Fruit fly (Drosophila melanogaster) S2 (cell line): ENCODE results near the gene CG31515.

Experiments
- CG8478 ChIP-seq: fragments of >200 bp; optimal IDR thresholded peaks from 2 replicates; lab custom pipeline; 2018
- CTCF ChIP-seq, 2 experiments: fragments of >200 bp; optimal IDR thresholded peaks; 2 replicates each; lab custom pipeline; 2018

Gene CG31515

DNA sequence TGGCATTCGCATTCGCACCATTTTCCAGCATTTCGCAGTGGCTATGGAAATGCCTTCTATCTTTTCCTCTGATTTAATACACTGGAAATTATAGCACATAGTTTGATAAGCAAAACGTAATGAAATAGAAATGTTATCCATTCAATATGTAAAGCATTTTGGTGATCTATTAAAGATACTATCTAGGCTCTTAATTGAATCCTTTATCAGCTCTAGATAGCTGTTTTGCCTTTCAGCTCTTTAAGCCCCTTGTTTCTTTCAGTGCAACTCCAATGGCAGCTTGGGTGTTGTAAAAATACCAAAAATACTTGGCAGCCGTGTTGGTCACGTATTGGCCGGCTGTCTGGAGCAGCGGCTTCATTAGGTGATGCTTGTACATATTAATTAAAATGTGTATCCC, 23.7 kb downstream of the CG31515 start:
- TF ChIP-seq CG8478 (lab: Kevin White, UChicago): no peak

DNA sequence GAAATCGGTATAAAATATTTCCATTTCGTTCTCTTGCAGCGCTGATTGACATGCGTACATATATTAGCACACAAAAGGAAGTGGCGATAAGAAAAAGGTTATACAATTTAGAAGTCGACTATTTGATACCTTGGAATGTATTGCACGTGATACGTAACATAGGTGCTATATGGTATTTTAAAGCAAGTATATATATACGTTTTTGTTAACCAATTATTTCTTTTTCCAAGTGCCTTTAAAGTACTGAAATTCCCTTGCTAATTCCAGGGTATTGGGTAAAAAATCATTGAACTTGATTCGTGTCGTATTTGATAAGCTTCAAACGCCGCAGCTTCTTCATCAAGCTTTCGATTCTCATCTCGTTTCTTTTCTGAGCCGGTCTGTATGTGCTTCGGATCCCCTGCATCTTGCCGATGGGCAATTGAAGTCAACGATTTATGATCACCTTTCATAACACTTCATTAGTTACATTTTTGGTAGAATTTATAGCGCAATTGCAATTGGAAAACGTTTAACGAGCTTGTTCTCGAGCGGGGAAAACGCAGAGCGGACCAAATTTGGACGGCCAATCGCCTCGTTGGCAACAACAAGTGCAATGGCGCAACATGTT, 25.1 kb downstream of the CG31515 start, which contains the start of gene CG4408:
TSS of gene CG4408 (minus strand) at position 60 of the 610 bp plus-strand sequence.
- TF ChIP-seq CG8478 (lab: Kevin White, UChicago) (no peak), CTCF (optimal IDR thresholded peaks at IDR 0.05; lab: Kevin White, UChicago) (no peak)

DNA sequence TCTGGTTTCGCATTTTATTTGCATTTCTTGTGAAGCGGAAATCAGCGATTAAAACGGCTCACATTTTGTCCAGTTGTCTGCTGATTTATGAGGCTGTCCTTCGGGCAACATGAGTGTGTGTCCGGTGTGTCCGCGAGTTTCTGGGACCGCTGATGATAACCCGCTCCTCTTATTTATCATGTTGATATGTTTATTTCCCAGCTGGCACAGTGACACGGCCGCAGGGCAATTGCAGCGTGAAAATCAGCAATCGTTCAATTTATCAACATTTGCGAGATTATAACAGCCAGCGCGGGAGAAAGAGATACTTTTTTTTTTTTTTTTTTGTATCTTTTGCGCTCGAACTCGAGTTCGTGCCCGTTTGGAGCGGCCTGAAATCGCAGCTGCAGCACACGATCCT, 28.3 kb downstream of the CG31515 start:
- TF ChIP-seq CG8478 (lab: Kevin White, UChicago) (peak; percentile 37), CTCF (optimal IDR thresholded peaks at IDR 0.05; lab: Kevin White, UChicago) (no peak)

DNA sequence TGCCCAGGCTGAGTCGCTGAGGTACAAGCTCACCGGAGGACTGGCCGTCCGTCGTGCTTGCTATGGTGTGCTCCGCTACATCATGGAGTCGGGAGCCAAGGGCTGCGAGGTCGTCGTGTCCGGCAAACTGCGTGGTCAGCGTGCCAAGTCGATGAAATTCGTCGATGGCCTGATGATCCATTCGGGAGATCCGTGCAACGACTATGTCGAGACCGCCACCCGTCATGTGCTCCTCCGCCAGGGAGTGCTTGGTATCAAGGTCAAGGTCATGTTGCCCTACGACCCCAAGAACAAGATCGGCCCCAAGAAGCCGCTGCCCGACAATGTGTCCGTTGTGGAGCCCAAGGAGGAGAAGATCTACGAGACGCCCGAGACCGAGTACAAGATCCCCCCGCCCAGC, 29.3 kb downstream of the CG31515 start:
- no peak for TF ChIP-seq CTCF (optimal IDR thresholded peaks at IDR 0.05; lab: Kevin White, UChicago)
- no peak for TF ChIP-seq CG8478 (lab: Kevin White, UChicago)

DNA sequence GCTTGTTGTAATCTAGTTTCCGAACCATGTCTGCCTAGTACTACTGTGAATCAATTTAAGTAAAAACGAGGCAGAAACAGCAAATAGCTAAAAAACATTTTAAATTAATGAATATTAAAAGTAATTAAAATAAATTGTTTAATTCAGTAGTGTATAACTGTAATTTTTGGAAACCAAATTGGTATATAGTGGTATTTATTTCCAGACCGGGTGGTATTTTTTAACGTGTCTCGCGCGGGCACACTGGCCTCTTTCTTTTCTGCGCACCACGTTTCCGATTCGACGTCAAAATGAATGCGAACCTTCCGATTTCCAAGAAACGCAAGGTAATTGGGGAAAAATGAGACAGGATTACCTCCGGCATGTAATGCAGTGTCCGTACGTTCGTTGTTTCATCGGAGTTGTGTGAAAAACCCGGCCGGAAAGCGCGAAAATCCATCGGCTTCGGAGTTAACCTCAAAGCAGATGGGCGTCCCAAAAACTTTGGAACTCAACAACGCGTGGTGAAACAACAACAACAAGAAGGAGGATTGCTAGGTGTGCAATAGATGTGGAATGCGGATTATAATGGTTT, 30.0 kb downstream of the CG31515 start, which contains the start of gene RpS3:
TSS of gene RpS3 (plus strand) at position 248 of the 574 bp plus-strand sequence.
- TF ChIP-seq CTCF (optimal IDR thresholded peaks at IDR 0.05; lab: Kevin White, UChicago) (peak in 1 of 2 experiments; percentile 26), CG8478 (lab: Kevin White, UChicago) (no peak)

DNA sequence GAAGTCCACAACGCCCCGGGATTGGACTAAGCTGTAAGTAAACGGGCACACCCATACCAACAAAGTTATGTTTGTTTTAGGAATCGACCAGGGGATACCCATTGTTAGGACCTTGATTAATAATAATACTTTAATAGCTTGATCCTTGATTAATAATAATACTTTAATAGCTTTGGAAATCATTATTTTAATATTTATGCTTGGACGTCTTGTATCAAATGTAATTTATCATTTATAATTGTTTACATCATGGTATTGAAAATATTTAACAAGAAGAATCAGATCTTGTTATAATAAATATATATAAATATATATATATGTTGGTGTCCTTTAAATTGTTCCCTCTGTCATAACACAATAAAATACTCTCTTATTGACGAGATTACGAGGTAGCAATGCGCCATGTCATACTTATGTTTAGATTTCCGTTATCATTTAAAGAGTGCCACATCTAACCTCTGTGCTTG, 31.7 kb downstream of the CG31515 start:
- TF ChIP-seq CG8478 (lab: Kevin White, UChicago) (no peak), CTCF (optimal IDR thresholded peaks at IDR 0.05; lab: Kevin White, UChicago) (no peak)

DNA sequence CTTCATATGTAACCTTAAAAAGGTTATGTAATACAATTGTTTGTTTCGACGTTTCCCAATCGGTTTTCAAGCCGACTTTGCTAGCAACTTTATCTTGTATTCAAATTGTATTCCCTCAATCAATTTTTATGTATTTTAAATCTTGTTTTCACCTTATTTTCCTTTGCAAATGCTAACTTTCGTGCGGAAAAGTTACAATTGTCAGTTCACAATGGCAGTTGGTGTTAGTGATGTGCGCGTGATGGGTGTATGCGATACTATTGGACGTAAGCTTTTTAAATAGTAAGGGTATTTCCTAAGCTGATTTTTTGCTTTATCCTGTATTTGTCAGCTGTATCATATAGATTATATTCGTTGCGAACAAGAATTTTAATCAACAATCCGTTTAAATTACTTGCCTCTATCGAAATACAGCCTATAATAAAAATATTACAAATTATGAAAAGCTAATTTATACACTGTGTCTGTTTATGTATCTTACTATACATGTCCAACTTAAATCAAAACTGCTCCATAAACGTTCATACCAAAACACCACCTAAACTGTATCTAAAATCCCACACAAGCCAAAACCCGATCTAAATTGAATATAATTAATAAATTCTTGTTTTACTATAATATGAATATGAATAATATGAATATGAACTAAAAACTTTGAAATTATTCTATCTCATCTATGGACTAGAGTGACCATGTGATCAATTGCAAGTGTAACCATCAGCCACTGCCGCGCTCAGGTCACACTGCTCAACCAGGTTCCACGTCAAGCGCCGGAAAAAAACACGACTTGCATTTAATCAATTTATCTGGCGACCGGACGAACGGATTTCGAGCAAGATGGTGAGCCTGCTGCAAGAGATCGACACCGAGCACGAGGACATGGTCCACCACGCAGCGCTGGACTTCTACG, 32.6 kb downstream of the CG31515 start, which contains the start of the genes ATPsynCF6 and Sec13:
TSS of gene ATPsynCF6 (minus strand) at position 236 of the 910 bp plus-strand sequence.
TSS of gene Sec13 (plus strand) at position 450 of the 910 bp plus-strand sequence.
- no peak for TF ChIP-seq CG8478 (lab: Kevin White, UChicago)
- TF ChIP-seq CTCF (optimal IDR thresholded peaks at IDR 0.05; lab: Kevin White, UChicago): no peak

DNA sequence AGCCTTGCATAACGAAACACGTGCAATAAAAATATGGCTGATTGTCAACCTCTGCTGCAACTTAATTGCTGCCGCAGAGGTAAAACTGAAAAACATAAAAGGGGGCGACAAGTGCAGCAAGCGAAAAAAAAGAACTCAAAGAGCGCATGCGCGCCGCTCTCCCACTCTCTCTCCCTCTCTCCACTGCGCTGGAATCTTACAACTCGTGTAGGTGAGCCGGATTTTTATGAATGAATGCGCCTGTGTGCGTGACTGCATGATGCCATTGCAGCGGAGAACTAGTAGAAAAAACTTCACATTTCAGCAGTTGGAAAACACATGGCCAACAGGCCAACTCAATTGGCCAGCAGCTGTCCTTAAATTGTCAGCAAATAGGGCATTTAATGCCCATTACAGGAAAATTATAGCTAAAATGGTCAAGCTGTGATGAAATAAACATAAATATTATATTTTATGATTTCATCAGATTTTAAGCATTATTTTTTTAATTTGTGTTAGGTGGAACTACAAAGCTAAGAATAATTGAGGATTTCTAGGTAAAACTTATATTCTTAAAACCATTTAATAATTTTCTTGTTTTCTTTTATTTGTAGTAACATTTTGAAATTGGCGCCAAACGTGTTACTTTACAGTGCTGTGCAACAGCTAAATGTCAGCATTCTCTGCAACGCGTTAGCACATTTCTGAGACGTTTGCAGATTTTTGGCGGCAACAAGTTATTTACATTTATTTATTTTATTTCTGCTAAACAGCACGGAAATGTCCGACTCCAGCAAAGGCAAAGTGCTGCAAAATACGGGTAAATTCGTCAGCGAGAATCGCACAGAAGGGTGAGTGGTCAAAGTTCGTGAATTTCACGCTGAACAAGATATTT, 41.0 kb downstream of the CG31515 start, which contains the start of gene PolE1:
TSS of gene PolE1 (plus strand) at position 697 of the 874 bp plus-strand sequence.
- TF ChIP-seq CTCF (optimal IDR thresholded peaks at IDR 0.05; lab: Kevin White, UChicago) (no peak), CG8478 (lab: Kevin White, UChicago) (no peak)

DNA sequence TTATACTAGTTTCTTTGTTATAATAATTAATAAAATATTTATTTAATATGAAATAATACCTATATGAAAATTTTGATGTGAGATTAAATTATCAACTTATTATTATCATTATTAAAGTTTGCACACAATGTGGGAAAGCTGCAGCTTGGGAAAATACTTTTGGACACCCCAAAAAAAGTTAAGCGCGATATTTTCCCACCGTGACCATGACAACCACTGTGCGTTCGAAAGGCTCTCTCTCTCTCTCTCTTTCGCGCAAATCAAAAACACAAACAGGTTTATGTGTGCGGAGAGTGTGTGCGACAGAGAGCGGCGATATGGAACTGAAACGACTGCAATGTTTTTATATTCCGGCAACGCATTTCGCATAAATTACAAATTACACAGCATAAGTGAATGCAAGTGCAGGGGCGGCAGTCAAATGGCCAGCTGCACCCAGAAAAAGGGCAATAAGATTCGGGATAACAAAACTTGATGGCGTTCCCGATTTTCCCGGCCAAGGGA, 41.8 kb downstream of the CG31515 start:
- no peak for TF ChIP-seq CG8478 (lab: Kevin White, UChicago)
- no peak for TF ChIP-seq CTCF (optimal IDR thresholded peaks at IDR 0.05; lab: Kevin White, UChicago)

DNA sequence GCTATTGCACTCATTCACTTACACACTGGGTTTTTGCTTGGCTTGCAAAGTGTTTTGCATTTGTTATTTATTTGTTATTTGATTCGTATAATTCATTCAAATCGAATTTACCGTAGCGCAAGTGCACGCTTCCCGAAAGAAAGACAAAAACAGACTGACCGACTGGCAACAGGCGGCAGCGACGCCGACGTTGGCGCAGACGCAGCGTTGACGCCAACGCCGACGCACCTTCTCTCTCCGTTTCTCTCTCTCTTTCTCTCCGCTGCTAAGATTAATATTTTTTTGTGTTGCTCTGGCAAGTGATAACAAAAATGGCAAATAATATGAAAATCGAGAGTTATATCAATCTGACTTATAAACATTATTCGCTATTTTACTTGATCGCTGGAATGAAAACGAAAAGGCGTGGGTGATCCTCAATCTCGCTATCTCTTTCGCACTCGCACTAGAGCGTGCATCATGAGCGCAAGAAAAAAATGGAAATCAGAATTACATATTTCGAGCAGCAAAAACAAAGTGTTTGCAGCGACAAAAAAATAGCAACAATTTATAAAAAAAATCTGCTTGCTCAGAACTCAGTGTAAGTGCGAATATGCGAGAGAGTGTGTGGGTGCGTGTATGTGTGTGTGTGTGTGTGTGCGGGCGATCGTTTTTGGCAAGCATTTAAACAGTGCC, 42.6 kb downstream of the CG31515 start, which contains the start of gene pnt:
TSS of gene pnt (minus strand) at position 161 of the 675 bp plus-strand sequence.
- TF ChIP-seq CTCF (optimal IDR thresholded peaks at IDR 0.05; lab: Kevin White, UChicago): no peak

DNA sequence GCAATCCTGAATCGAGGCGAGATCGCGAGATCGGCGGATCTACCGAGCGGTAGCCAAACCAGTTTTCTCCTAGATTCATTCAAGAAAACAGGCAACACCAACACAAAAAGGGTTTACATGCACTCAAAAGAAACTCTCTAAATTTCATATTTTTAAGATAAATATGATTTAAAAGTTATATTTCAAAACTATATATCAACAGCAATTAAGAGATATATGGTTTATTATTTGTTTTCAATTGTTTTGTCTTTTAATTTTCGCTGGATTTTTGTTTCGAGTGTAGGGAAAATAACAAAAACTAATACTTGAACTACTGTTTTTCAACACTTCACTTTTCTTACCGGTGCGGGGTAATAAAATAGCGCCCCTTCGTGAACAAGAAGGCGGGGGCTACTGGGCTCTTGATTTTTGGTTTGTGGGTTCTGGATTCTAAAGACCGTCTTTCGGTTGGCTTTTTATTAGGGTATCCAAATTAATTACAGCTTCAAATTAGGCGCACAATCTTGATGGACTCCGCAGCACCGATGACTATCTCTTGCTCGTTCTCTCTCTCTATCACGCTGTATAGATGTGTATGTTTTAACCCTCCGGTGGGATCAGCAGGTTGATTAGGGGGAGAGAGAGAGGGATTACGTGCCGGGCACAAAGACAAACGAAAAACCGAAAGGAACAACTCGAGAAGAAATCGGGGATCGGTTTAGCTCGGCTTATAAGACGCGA, 43.5 kb downstream of the CG31515 start:
- TF ChIP-seq CTCF (optimal IDR thresholded peaks at IDR 0.05; lab: Kevin White, UChicago): no peak
- TF ChIP-seq CG8478 (lab: Kevin White, UChicago): no peak

DNA sequence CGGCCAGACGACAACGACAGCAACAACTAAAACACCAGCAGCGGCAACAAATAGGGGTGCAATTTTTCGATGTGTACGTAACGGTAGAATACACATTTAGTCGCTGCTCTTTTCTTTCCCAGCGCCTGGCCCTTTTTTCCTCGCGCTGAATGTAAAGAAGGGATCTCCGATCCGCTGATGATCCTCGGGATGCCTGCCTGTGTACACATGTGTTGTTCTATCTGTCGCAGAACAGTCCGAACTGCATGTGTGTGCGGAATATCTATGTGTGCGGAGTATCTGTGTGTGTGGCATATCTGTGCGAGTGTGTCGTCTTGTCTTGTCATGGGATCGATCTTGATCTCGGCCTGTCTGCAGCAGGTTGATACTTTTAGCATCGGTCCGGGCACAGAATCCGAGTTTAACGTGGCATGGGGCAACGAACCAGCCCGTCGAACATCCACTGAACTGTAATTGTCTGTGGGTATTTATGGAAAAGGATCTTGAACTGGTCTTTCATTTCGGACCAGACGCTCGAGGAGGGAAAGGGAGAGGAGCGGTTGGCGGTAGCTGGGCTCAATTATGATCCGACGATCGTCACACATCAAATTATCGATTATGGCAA, 44.9 kb downstream of the CG31515 start:
- TF ChIP-seq CG8478 (lab: Kevin White, UChicago) (no peak), CTCF (optimal IDR thresholded peaks at IDR 0.05; lab: Kevin White, UChicago) (no peak)
